Fruit fly (Drosophila melanogaster) whole organism, embryonic: ENCODE results near the gene CG7714.

Experiments
- ATbp ChIP-seq: fragments of 200-800 bp; sonication (Bioruptor generic); optimal IDR thresholded peaks from 2 replicates; lab custom pipeline; 2017; ENCODE audit warnings: missing biosample characterization, mild to moderate bottlenecking, missing genetic modification characterization, missing genetic modification reagents
- Ada2b ChIP-seq: fragments of 200-800 bp; sonication (Bioruptor generic); IDR thresholded peaks from 2 replicates; pipeline ENCODE4 v1.3.6; 2022; ENCODE audit warnings: missing biosample characterization, missing genetic modification characterization
- BEAF-32 ChIP-seq: fragments of 200-800 bp; sonication (Bioruptor generic); optimal IDR thresholded peaks from 3 replicates; lab custom pipeline; 2017; ENCODE audit warnings: missing biosample characterization, missing genetic modification characterization, mild to moderate bottlenecking, moderate library complexity, missing genetic modification reagents
- Bteb2 ChIP-seq: fragments of 200-800 bp; sonication (Bioruptor generic); optimal IDR thresholded peaks from 2 replicates; lab custom pipeline; 2016; ENCODE audit warnings: missing biosample characterization, missing genetic modification characterization
- C15 ChIP-seq: fragments of 200-800 bp; sonication (Bioruptor generic); IDR thresholded peaks from 3 replicates; pipeline ENCODE4 v1.3.6; 2022; ENCODE audit warnings: missing biosample characterization, missing genetic modification characterization
- CG11398 ChIP-seq: fragments of 200-800 bp; sonication (Bioruptor generic); optimal IDR thresholded peaks from 2 replicates; lab custom pipeline; 2016; ENCODE audit warnings: missing biosample characterization, missing genetic modification characterization
- CG11723 ChIP-seq: fragments of 200-800 bp; sonication (Bioruptor generic); optimal IDR thresholded peaks from 2 replicates; lab custom pipeline; 2017; ENCODE audit warnings: missing biosample characterization, mild to moderate bottlenecking, missing genetic modification characterization
- CG12219 ChIP-seq: fragments of 200-800 bp; sonication (Bioruptor generic); optimal IDR thresholded peaks from 3 replicates; lab custom pipeline; 2018; ENCODE audit warnings: missing biosample characterization, mild to moderate bottlenecking, missing genetic modification characterization
- CG12659 ChIP-seq: fragments of 200-800 bp; sonication (Bioruptor generic); optimal IDR thresholded peaks from 3 replicates; lab custom pipeline; 2017; ENCODE audit warnings: mild to moderate bottlenecking, missing biosample characterization, missing genetic modification reagents, missing genetic modification characterization
- CG13287 ChIP-seq: fragments of 200-800 bp; sonication (Bioruptor generic); IDR thresholded peaks from 2 replicates; pipeline ENCODE4 v1.3.6; 2022; ENCODE audit warnings: missing biosample characterization, missing genetic modification characterization; ENCODE audit not compliant: partially characterized antibody
- CG13894 ChIP-seq: fragments of 200-800 bp; sonication (Bioruptor generic); optimal IDR thresholded peaks from 3 replicates; lab custom pipeline; 2018; ENCODE audit warnings: missing biosample characterization, mild to moderate bottlenecking, missing genetic modification characterization, moderate library complexity
- CG14050 ChIP-seq: fragments of 200-800 bp; sonication (Bioruptor generic); IDR thresholded peaks from 3 replicates; pipeline ENCODE4 v1.3.6; 2022; ENCODE audit warnings: missing biosample characterization, missing genetic modification characterization
- CG15073 ChIP-seq: fragments of 200-800 bp; sonication (Bioruptor generic); optimal IDR thresholded peaks from 2 replicates; lab custom pipeline; 2016; ENCODE audit warnings: missing biosample characterization, missing genetic modification characterization
- CG17612 ChIP-seq: fragments of 200-800 bp; sonication (Bioruptor generic); IDR thresholded peaks from 2 replicates; pipeline ENCODE4 v1.3.6; 2022; ENCODE audit warnings: missing biosample characterization, missing genetic modification characterization
- CG2129 ChIP-seq: fragments of 200-800 bp; sonication (Bioruptor generic); IDR thresholded peaks from 2 replicates; pipeline ENCODE4 v1.3.6; 2022; ENCODE audit warnings: missing biosample characterization, missing genetic modification characterization; ENCODE audit not compliant: partially characterized antibody
- CG2202 ChIP-seq: fragments of 200-800 bp; sonication (Bioruptor generic); optimal IDR thresholded peaks from 2 replicates; lab custom pipeline; 2018; ENCODE audit warnings: missing biosample characterization, mild to moderate bottlenecking, missing genetic modification characterization
- CG30020 ChIP-seq: fragments of 200-800 bp; optimal IDR thresholded peaks from 2 replicates; lab custom pipeline; 2019; ENCODE audit warnings: missing biosample characterization, mild to moderate bottlenecking, missing genetic modification characterization, moderate library complexity
- CG30431 ChIP-seq: fragments of 200-800 bp; sonication (Bioruptor generic); optimal IDR thresholded peaks from 2 replicates; lab custom pipeline; 2017; ENCODE audit warnings: missing biosample characterization, missing genetic modification characterization
- CG3407 ChIP-seq: fragments of 200-800 bp; sonication (Bioruptor generic); optimal IDR thresholded peaks from 2 replicates; lab custom pipeline; 2018; ENCODE audit warnings: missing biosample characterization, mild to moderate bottlenecking, missing genetic modification characterization
- CG4424 ChIP-seq: fragments of 200-800 bp; sonication (Bioruptor generic); optimal IDR thresholded peaks from 3 replicates; lab custom pipeline; 2016; ENCODE audit warnings: missing biosample characterization, missing genetic modification characterization
- CG4707 ChIP-seq: fragments of 200-800 bp; sonication (Bioruptor generic); optimal IDR thresholded peaks from 2 replicates; lab custom pipeline; 2018; ENCODE audit warnings: missing biosample characterization, mild to moderate bottlenecking, missing genetic modification characterization, moderate library complexity
- CG4854 ChIP-seq: fragments of 200-800 bp; sonication (Bioruptor generic); optimal IDR thresholded peaks from 2 replicates; lab custom pipeline; 2016; ENCODE audit warnings: missing biosample characterization, missing genetic modification characterization, inconsistent platforms
- CG8924 ChIP-seq: fragments of 200-800 bp; optimal IDR thresholded peaks from 3 replicates; lab custom pipeline; 2019; ENCODE audit warnings: missing biosample characterization, mild to moderate bottlenecking, missing genetic modification characterization, moderate library complexity
- CG9437 ChIP-seq: fragments of 200-800 bp; sonication (Bioruptor generic); optimal IDR thresholded peaks from 2 replicates; lab custom pipeline; 2018; ENCODE audit warnings: missing biosample characterization, mild to moderate bottlenecking, missing genetic modification characterization
- CHES-1-like ChIP-seq: fragments of 200-800 bp; sonication (Bioruptor generic); optimal IDR thresholded peaks from 2 replicates; lab custom pipeline; 2016; ENCODE audit warnings: missing biosample characterization, missing genetic modification characterization
- Deaf1 ChIP-seq: fragments of 200-800 bp; optimal IDR thresholded peaks from 3 replicates; lab custom pipeline; 2019; ENCODE audit warnings: missing biosample characterization, mild to moderate bottlenecking, missing genetic modification characterization, moderate library complexity
- E2f1 ChIP-seq: fragments of 200-800 bp; sonication (Bioruptor generic); IDR thresholded peaks from 2 replicates; pipeline ENCODE4 v1.3.6; 2022; ENCODE audit warnings: missing biosample characterization, missing genetic modification characterization
- HLH3B ChIP-seq: fragments of 200-800 bp; sonication (Bioruptor generic); IDR thresholded peaks from 2 replicates; pipeline ENCODE4 v1.3.6; 2022; ENCODE audit warnings: missing biosample characterization, missing genetic modification characterization
- Hr3 ChIP-seq: fragments of 200-800 bp; sonication (Bioruptor generic); optimal IDR thresholded peaks from 3 replicates; lab custom pipeline; 2016; ENCODE audit warnings: missing biosample characterization, missing genetic modification characterization
- Hsf ChIP-seq: fragments of 200-800 bp; sonication (Bioruptor generic); optimal IDR thresholded peaks from 3 replicates; lab custom pipeline; 2016; ENCODE audit warnings: missing biosample characterization, missing genetic modification characterization
- Mrtf ChIP-seq: fragments of 200-800 bp; sonication (Bioruptor generic); IDR thresholded peaks from 3 replicates; pipeline ENCODE4 v1.3.6; 2022; ENCODE audit warnings: missing biosample characterization, missing genetic modification characterization
- NFAT ChIP-seq: fragments of 200-800 bp; sonication (Bioruptor generic); IDR thresholded peaks from 2 replicates; pipeline ENCODE4 v1.3.6; 2022; ENCODE audit warnings: missing biosample characterization, missing genetic modification characterization
- Nf-YA ChIP-seq: fragments of 200-800 bp; sonication (Bioruptor generic); IDR thresholded peaks from 2 replicates; pipeline ENCODE4 v1.3.6; 2022; ENCODE audit warnings: missing biosample characterization, missing genetic modification characterization
- Opbp ChIP-seq: fragments of 200-800 bp; sonication (Bioruptor generic); IDR thresholded peaks from 3 replicates; pipeline ENCODE4 v1.3.6; 2022; ENCODE audit warnings: missing biosample characterization, missing genetic modification characterization; ENCODE audit not compliant: partially characterized antibody
- Pdp1 ChIP-seq, 2 experiments: fragments of 200-800 bp; sonication (Bioruptor generic); optimal IDR thresholded peaks; 3 replicates each; lab custom pipeline; 2016; ENCODE audit warnings: missing biosample characterization in 2 of 2, missing genetic modification characterization in 2 of 2, mild to moderate bottlenecking in 1 of 2, moderate library complexity in 1 of 2
- Ssrp ChIP-seq: fragments of 200-800 bp; sonication (Bioruptor generic); optimal IDR thresholded peaks from 2 replicates; lab custom pipeline; 2018; ENCODE audit warnings: missing biosample characterization, mild to moderate bottlenecking, missing genetic modification characterization, moderate library complexity
- al ChIP-seq: fragments of 200-800 bp; sonication (Bioruptor generic); IDR thresholded peaks from 2 replicates; pipeline ENCODE4 v1.3.6; 2022; ENCODE audit warnings: missing biosample characterization, missing genetic modification characterization
- cg ChIP-seq: fragments of 200-800 bp; sonication (Bioruptor generic); optimal IDR thresholded peaks from 3 replicates; lab custom pipeline; 2019; ENCODE audit warnings: missing biosample characterization, mild to moderate bottlenecking, missing genetic modification characterization, moderate library complexity
- fd64A ChIP-seq: fragments of 200-800 bp; sonication (Bioruptor generic); optimal IDR thresholded peaks from 3 replicates; lab custom pipeline; 2018; ENCODE audit warnings: missing biosample characterization, mild to moderate bottlenecking, missing genetic modification characterization
- gcm ChIP-seq: fragments of 200-800 bp; sonication (Bioruptor generic); optimal IDR thresholded peaks from 2 replicates; lab custom pipeline; 2019; ENCODE audit warnings: missing biosample characterization, mild to moderate bottlenecking, missing genetic modification characterization, moderate library complexity
- gem ChIP-seq: fragments of 200-800 bp; sonication (Bioruptor generic); optimal IDR thresholded peaks from 2 replicates; lab custom pipeline; 2019; ENCODE audit warnings: missing biosample characterization, mild to moderate bottlenecking, missing genetic modification characterization, moderate library complexity
- gfzf ChIP-seq: fragments of 200-800 bp; sonication (Bioruptor generic); optimal IDR thresholded peaks from 2 replicates; lab custom pipeline; 2016; ENCODE audit warnings: missing biosample characterization, mild to moderate bottlenecking, missing genetic modification characterization, moderate library complexity
- gt ChIP-seq: fragments of 200-800 bp; sonication (Bioruptor generic); IDR thresholded peaks from 2 replicates; pipeline ENCODE4 v1.3.6; 2022; ENCODE audit warnings: missing biosample characterization, missing genetic modification characterization
- kni ChIP-seq: fragments of 200-800 bp; sonication (Bioruptor generic); optimal IDR thresholded peaks from 3 replicates; lab custom pipeline; 2017; ENCODE audit warnings: mild to moderate bottlenecking, missing biosample characterization, missing genetic modification reagents, missing genetic modification characterization
- knrl ChIP-seq: fragments of 200-800 bp; sonication (Bioruptor generic); IDR thresholded peaks from 3 replicates; pipeline ENCODE4 v1.3.6; 2022; ENCODE audit warnings: missing biosample characterization, missing genetic modification characterization; ENCODE audit not compliant: partially characterized antibody
- lab ChIP-seq: fragments of 200-800 bp; sonication (Bioruptor generic); optimal IDR thresholded peaks from 3 replicates; lab custom pipeline; 2017; ENCODE audit warnings: missing biosample characterization, missing genetic modification characterization, mild to moderate bottlenecking, moderate library complexity, missing genetic modification reagents
- lbe ChIP-seq: fragments of 200-800 bp; sonication (Bioruptor generic); optimal IDR thresholded peaks from 2 replicates; lab custom pipeline; 2016; ENCODE audit warnings: missing biosample characterization, mild to moderate bottlenecking, missing genetic modification characterization
- peb ChIP-seq: fragments of 200-800 bp; sonication (Bioruptor generic); IDR thresholded peaks from 2 replicates; pipeline ENCODE4 v1.3.6; 2022; ENCODE audit warnings: missing biosample characterization, missing genetic modification characterization
- schlank ChIP-seq: fragments of 200-800 bp; sonication (Bioruptor generic); optimal IDR thresholded peaks from 2 replicates; lab custom pipeline; 2018; ENCODE audit warnings: missing biosample characterization, mild to moderate bottlenecking, missing genetic modification characterization
- sr ChIP-seq: fragments of 200-800 bp; sonication (Bioruptor generic); IDR thresholded peaks from 3 replicates; pipeline ENCODE4 v1.3.6; 2022; ENCODE audit warnings: missing biosample characterization, missing genetic modification characterization
- ttk ChIP-seq: fragments of 200-800 bp; sonication (Bioruptor generic); IDR thresholded peaks from 2 replicates; pipeline ENCODE4 v2.1.2; 2022; ENCODE audit warnings: missing biosample characterization, missing genetic modification characterization

CG7714 gene

dm6 chr3R:18732381-18732780, 6.1 kb upstream of the CG7714 start, which contains the start of gene CG14302:
Gene CG14302 (plus strand): TSS chr3R:18732681.
- TF ChIP-seq Pdp1 (GFP tag; optimal IDR thresholded peaks at IDR 0.05; lab: Kevin White, UChicago) (no peak), CG30431 (GFP tag; lab: Kevin White, UChicago) (no peak), fd64A (GFP tag; lab: Kevin White, UChicago) (no peak), CHES-1-like (no peak), Hsf (no peak), NFAT (GFP tag; lab: Robert Waterston, UW) (no peak), Mrtf (GFP tag; lab: Robert Waterston, UW) (no peak), cg (GFP tag; lab: Kevin White, UChicago) (no peak), CG11398 (GFP tag; lab: Kevin White, UChicago) (no peak), gcm (GFP tag; lab: Kevin White, UChicago) (no peak), Opbp (GFP tag; lab: Robert Waterston, UW) (no peak), CG17612 (GFP tag; lab: Robert Waterston, UW) (no peak), CG2129 (GFP tag; lab: Robert Waterston, UW) (no peak), gem (tag; lab: Kevin White, UChicago) (no peak), gfzf (GFP tag; lab: Kevin White, UChicago) (no peak), lab (no peak), al (GFP tag; lab: Robert Waterston, UW) (no peak), C15 (GFP tag; lab: Robert Waterston, UW) (no peak), CG4854 (GFP tag; lab: Kevin White, UChicago) (no peak)

dm6 chr3R:18731241-18731640, 5.0 kb upstream of the CG7714 start:
- TF ChIP-seq lbe, result no peak
- no peak for TF ChIP-seq CG13894
- no peak for TF ChIP-seq lab
- no peak for TF ChIP-seq peb (GFP tag; lab: Robert Waterston, UW)
- no peak for TF ChIP-seq CG30020 (tag; lab: Kevin White, UChicago)
- no peak for TF ChIP-seq CG4424
- TF ChIP-seq kni, result no peak
- no peak for TF ChIP-seq CG2202
- no peak for TF ChIP-seq ttk
- no peak for TF ChIP-seq knrl (GFP tag; lab: Robert Waterston, UW)
- TF ChIP-seq HLH3B (GFP tag; lab: Robert Waterston, UW), result no peak
- no peak for TF ChIP-seq CG4707 (GFP tag; lab: Kevin White, UChicago)
- TF ChIP-seq CG8924 (tag; lab: Kevin White, UChicago), result no peak
- no peak for TF ChIP-seq Bteb2 (GFP tag; lab: Kevin White, UChicago)
- TF ChIP-seq Hr3, result no peak
- peak; percentile 97 for TF ChIP-seq CG9437 (GFP tag; lab: Kevin White, UChicago)
- no peak for TF ChIP-seq sr (GFP tag; lab: Robert Waterston, UW)
- TF ChIP-seq schlank (tag; lab: Kevin White, UChicago), result no peak
- no peak for TF ChIP-seq ATbp (GFP tag; lab: Kevin White, UChicago)
- TF ChIP-seq CG11723, result no peak
- TF ChIP-seq CG15073 (GFP tag; lab: Kevin White, UChicago), result peak; percentile 20
- TF ChIP-seq CG12219 (GFP tag; lab: Kevin White, UChicago), result no peak
- no peak for TF ChIP-seq Ada2b (GFP tag; lab: Robert Waterston, UW)
- TF ChIP-seq Deaf1 (tag; lab: Kevin White, UChicago), result no peak
- no peak for TF ChIP-seq CG14050 (GFP tag; lab: Robert Waterston, UW)
- no peak for TF ChIP-seq Nf-YA (GFP tag; lab: Robert Waterston, UW)
- TF ChIP-seq CG3407, result no peak
- TF ChIP-seq CG12659 (GFP tag; lab: Kevin White, UChicago), result no peak
- no peak for TF ChIP-seq BEAF-32 (GFP tag; lab: Kevin White, UChicago)
- TF ChIP-seq gt (GFP tag; lab: Robert Waterston, UW), result no peak
- TF ChIP-seq E2f1, result no peak
- peak; percentile 9; the same call in 1 of the 2 replicates for TF ChIP-seq CG13287 (GFP tag; lab: Robert Waterston, UW)
- no peak for TF ChIP-seq Ssrp (tag; lab: Kevin White, UChicago)
